Worm (Caenorhabditis elegans): ENCODE results near the gene srbc-62.

srbc-62 gene

ce11 chrV:17220345-17220744 is 2.6 kb downstream of the srbc-62 start, which contains the start of gene srh-109 (continued):
- TF ChIP-seq nhr-11 (tag; optimal IDR thresholded peaks at IDR 0.05): no peak
- no peak for TF ChIP-seq ceh-9 (tag; optimal IDR thresholded peaks at IDR 0.05)
- no peak for TF ChIP-seq ceh-34 (tag; optimal IDR thresholded peaks at IDR 0.05)
- no peak for TF ChIP-seq ceh-2 (tag; optimal IDR thresholded peaks at IDR 0.05)
- TF ChIP-seq pag-3 (tag; optimal IDR thresholded peaks at IDR 0.05; ENCODE audit: borderline replicate concordance): no peak

- TF ChIP-seq ceh-18 (tag; optimal IDR thresholded peaks at IDR 0.05) (no peak), ceh-19 (GFP tag; optimal IDR thresholded peaks at IDR 0.05) (no peak), fkh-10 (GFP tag; optimal IDR thresholded peaks at IDR 0.05) (no peak), zip-5 (tag; optimal IDR thresholded peaks at IDR 0.05) (no peak), mec-3 (tag; optimal IDR thresholded peaks at IDR 0.05; ENCODE audit: borderline replicate concordance) (no peak), K02D7.2 (tag; optimal IDR thresholded peaks at IDR 0.05) (no peak), ceh-6 (GFP tag; optimal IDR thresholded peaks at IDR 0.05) (no peak), tbx-2 (tag; optimal IDR thresholded peaks at IDR 0.05) (no peak), madf-2 (tag; optimal IDR thresholded peaks at IDR 0.05) (no peak), sdc-2 (tag; optimal IDR thresholded peaks at IDR 0.05) (no peak), pat-9 (tag; optimal IDR thresholded peaks at IDR 0.05) (no peak), sox-4 (tag; optimal IDR thresholded peaks at IDR 0.05) (no peak), ceh-14 (tag; optimal IDR thresholded peaks at IDR 0.05) (no peak)
These were observed 5.5 kb downstream of the srbc-62 start, which contains the start of gene srh-252 for ce11 chrV:17223305-17223704. Gene srh-252 (minus strand): TSS chrV:17223405.

- no peak for TF ChIP-seq T23F11.4 (GFP tag; optimal IDR thresholded peaks at IDR 0.05)
- no peak for TF ChIP-seq lim-6 (tag; optimal IDR thresholded peaks at IDR 0.05)
- TF ChIP-seq unc-42 (tag; optimal IDR thresholded peaks at IDR 0.05): no peak
- no peak for TF ChIP-seq fkh-10 (GFP tag; optimal IDR thresholded peaks at IDR 0.05)
- TF ChIP-seq ceh-14 (tag; optimal IDR thresholded peaks at IDR 0.05): no peak
- TF ChIP-seq Y22D7AL.16 (tag; optimal IDR thresholded peaks at IDR 0.05): no peak
- no peak for TF ChIP-seq ceh-34 (tag; optimal IDR thresholded peaks at IDR 0.05)
- TF ChIP-seq nhr-11 (tag; optimal IDR thresholded peaks at IDR 0.05): no peak
- TF ChIP-seq ceh-9 (tag; optimal IDR thresholded peaks at IDR 0.05): no peak
- TF ChIP-seq ztf-16 (tag; optimal IDR thresholded peaks at IDR 0.05): no peak
- no peak for TF ChIP-seq eyg-1 (tag; optimal IDR thresholded peaks at IDR 0.05)
- TF ChIP-seq hlh-6 (tag; optimal IDR thresholded peaks at IDR 0.05): no peak
- TF ChIP-seq dve-1 (tag; optimal IDR thresholded peaks at IDR 0.05): no peak
- no peak for TF ChIP-seq ceh-30 (tag; optimal IDR thresholded peaks at IDR 0.05)
- TF ChIP-seq ceh-22 (tag; optimal IDR thresholded peaks at IDR 0.05): no peak
- no peak for TF ChIP-seq ttx-3 (tag; optimal IDR thresholded peaks at IDR 0.05)
These were observed 7.6 kb downstream of the srbc-62 start, which contains the start of gene scl-25 for ce11 chrV:17225389-17225788. Gene scl-25 (plus strand): TSS chrV:17225689.

ce11 chrV:17226119-17226518 is 8.3 kb downstream of the srbc-62 start, which contains the start of gene srh-112:
Gene srh-112 (minus strand): TSS chrV:17226219.
- TF ChIP-seq dve-1 (tag; optimal IDR thresholded peaks at IDR 0.05): no peak
- no peak for TF ChIP-seq sox-2 (GFP tag; IDR thresholded peaks at IDR 0.05)
- no peak for TF ChIP-seq che-1 (tag; optimal IDR thresholded peaks at IDR 0.05)
- TF ChIP-seq unc-55 (GFP tag; optimal IDR thresholded peaks at IDR 0.05): no peak
- no peak for TF ChIP-seq eyg-1 (tag; optimal IDR thresholded peaks at IDR 0.05)
- no peak for TF ChIP-seq ceh-31 (tag; optimal IDR thresholded peaks at IDR 0.05)
- TF ChIP-seq madf-2 (tag; optimal IDR thresholded peaks at IDR 0.05): no peak
- no peak for TF ChIP-seq sdc-2 (tag; optimal IDR thresholded peaks at IDR 0.05)
- no peak for TF ChIP-seq ceh-22 (tag; optimal IDR thresholded peaks at IDR 0.05)
- TF ChIP-seq nfya-1 (tag; optimal IDR thresholded peaks at IDR 0.05): no peak
- no peak for TF ChIP-seq unc-42 (tag; optimal IDR thresholded peaks at IDR 0.05)

ce11 chrV:17232403-17232802 is 14.6 kb downstream of the srbc-62 start:
- no peak for TF ChIP-seq eyg-1 (tag; optimal IDR thresholded peaks at IDR 0.05)
